Worm (Caenorhabditis elegans): ENCODE measurements around the gene timm-17B.2.

DNA sequence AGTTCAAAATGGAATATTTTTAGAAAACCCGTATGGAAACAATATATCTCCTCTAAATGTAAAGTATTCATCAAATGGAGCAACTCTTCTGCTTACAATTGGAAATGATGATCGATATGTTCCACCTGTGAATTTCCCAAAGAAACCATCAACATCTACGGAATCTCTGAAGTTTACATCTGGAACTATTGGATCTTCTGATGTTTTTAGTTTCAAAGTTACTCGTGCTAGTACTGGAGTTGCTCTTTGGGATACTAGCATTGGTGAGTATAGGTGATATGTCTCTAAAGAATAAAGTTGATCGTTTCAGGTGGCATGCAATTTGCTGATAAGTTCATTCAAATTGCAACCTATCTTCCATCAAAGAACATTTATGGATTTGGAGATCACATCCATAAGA lies 28.6 kb upstream of the timm-17B.2 start:
- TF ChIP-seq dao-5 (tag; optimal IDR thresholded peaks at IDR 0.05), result no peak
- TF ChIP-seq him-1 (tag; optimal IDR thresholded peaks at IDR 0.05), result no peak
- no peak for TF ChIP-seq W03F9.2 (tag; optimal IDR thresholded peaks at IDR 0.05)

Data from whole organism, L4/young adult.